Fruit fly (Drosophila melanogaster): ENCODE results near the gene norpA.

Gene norpA

DNA sequence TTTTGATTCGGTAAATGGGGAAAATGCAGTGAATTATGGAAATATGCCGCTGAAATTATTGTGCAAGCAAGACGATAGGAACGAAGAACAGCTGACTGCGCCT is 444 bp upstream of the norpA start, which contains the start of gene mRpL33:
mRpL33 (minus strand) TSS at position 101 of the 103 bp plus-strand sequence.
- TF ChIP-seq hbn (GFP tag; IDR thresholded peaks at IDR 0.05; ENCODE audit: partially characterized antibody) (no peak), Pdp1 (GFP tag; optimal IDR thresholded peaks at IDR 0.05) (peak in 1 of 2 experiments; percentile 45), MBD-R2 (GFP tag; IDR thresholded peaks at IDR 0.05) (peak; percentile 25; the same call in 1 of the 2 replicates)

DNA sequence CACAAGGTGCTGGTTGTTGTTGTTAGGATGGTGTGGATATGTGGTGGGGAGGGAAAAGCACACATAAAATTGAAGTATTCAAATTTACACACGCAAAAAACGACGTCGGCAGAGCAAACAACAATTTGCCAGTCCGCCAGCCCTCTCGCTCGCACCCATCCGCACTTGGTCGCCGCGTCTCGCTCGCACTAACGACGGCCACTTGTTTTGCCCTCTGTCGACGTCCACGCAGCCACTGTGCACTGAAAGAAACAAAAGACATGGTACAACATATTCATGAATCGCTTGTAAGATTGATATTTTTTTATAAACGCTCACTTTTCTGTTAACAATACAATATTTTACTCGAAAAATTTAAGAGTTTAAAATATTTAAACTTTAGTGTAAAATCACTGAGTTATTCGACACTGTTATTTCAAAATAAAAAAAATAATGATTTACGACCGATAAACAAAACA is 1.5 kb downstream of the norpA start:
- TF ChIP-seq cg (GFP tag; optimal IDR thresholded peaks at IDR 0.05), result no peak
- no peak for TF ChIP-seq MESR4 (GFP tag; optimal IDR thresholded peaks at IDR 0.05)
- peak; percentile 3 for TF ChIP-seq pum (GFP tag; optimal IDR thresholded peaks at IDR 0.05)
- no peak for TF ChIP-seq CG17612 (GFP tag; IDR thresholded peaks at IDR 0.05)
- no peak for TF ChIP-seq p53 (GFP tag; optimal IDR thresholded peaks at IDR 0.05)
- no peak for TF ChIP-seq pan (optimal IDR thresholded peaks at IDR 0.05)
- peak in 1 of 2 experiments; percentile 51 for TF ChIP-seq pan (GFP tag; optimal IDR thresholded peaks at IDR 0.05 in 1 of 2, IDR thresholded peaks at IDR 0.05 in 1 of 2)
- TF ChIP-seq lab (GFP tag; optimal IDR thresholded peaks at IDR 0.05), result peak; percentile 79
- peak; percentile 49; the same call in 2 of the 3 replicates for TF ChIP-seq CG17361 (GFP tag; IDR thresholded peaks at IDR 0.05)
- TF ChIP-seq CG2678 (tag; optimal IDR thresholded peaks at IDR 0.05), result peak; percentile 81
- TF ChIP-seq HLHmδ (GFP tag; optimal IDR thresholded peaks at IDR 0.05), result no peak
- TF ChIP-seq tna (GFP tag; IDR thresholded peaks at IDR 0.05; ENCODE audit: partially characterized antibody), result no peak
- peak; percentile 83 for TF ChIP-seq gem (tag; optimal IDR thresholded peaks at IDR 0.05)
- peak; percentile 52 for TF ChIP-seq tin (GFP tag; optimal IDR thresholded peaks at IDR 0.05)
- peak; percentile 69; the same call in 2 of the 3 replicates for TF ChIP-seq CG11695 (GFP tag; IDR thresholded peaks at IDR 0.05)
- TF ChIP-seq maf-S (GFP tag; optimal IDR thresholded peaks at IDR 0.05), result peak; percentile 21
- peak; percentile 30; the same call in 1 of the 3 replicates for TF ChIP-seq otp (GFP tag; IDR thresholded peaks at IDR 0.05)
- no peak for TF ChIP-seq CG17802 (tag; optimal IDR thresholded peaks at IDR 0.05)
- TF ChIP-seq Drgx (GFP tag; IDR thresholded peaks at IDR 0.05), result peak; percentile 69
- TF ChIP-seq CG33213 (GFP tag; optimal IDR thresholded peaks at IDR 0.05), result no peak
- TF ChIP-seq CG12104 (GFP tag; optimal IDR thresholded peaks at IDR 0.05), result peak; percentile 33
- TF ChIP-seq Ravus (GFP tag; IDR thresholded peaks at IDR 0.05), result no peak
- TF ChIP-seq Meics (GFP tag; optimal IDR thresholded peaks at IDR 0.05), result peak; percentile 83
- TF ChIP-seq CG9215 (GFP tag; IDR thresholded peaks at IDR 0.05), result peak; percentile 41; the same call in 1 of the 2 replicates
- TF ChIP-seq CHES-1-like (GFP tag; optimal IDR thresholded peaks at IDR 0.05), result peak; percentile 31
- TF ChIP-seq Ets65A (GFP tag), result peak; percentile 93
- TF ChIP-seq Max (GFP tag; optimal IDR thresholded peaks at IDR 0.05), result peak; percentile 16
- no peak for TF ChIP-seq NC2β (GFP tag; optimal IDR thresholded peaks at IDR 0.05)
- no peak for TF ChIP-seq hkb (optimal IDR thresholded peaks at IDR 0.05)
- peak; percentile 43 for TF ChIP-seq hkb (GFP tag; IDR thresholded peaks at IDR 0.05)
- TF ChIP-seq CG7357 (GFP tag; IDR thresholded peaks at IDR 0.05), result 0 out of 3 replicates have a peak, but pooled peaks have one; percentile 25
- TF ChIP-seq CG30403 (GFP tag; optimal IDR thresholded peaks at IDR 0.05), result peak; percentile 80
- no peak for TF ChIP-seq Awh (GFP tag; IDR thresholded peaks at IDR 0.05)
- peak; percentile 68 for TF ChIP-seq CG12659 (GFP tag; optimal IDR thresholded peaks at IDR 0.05)
- peak; percentile 64 for TF ChIP-seq Nf-YC (tag; optimal IDR thresholded peaks at IDR 0.05)
- TF ChIP-seq Rfx (GFP tag; IDR thresholded peaks at IDR 0.05), result peak; percentile 78
- no peak for TF ChIP-seq gt (GFP tag; IDR thresholded peaks at IDR 0.05)
- TF ChIP-seq Dfd (GFP tag; optimal IDR thresholded peaks at IDR 0.05), result no peak
- peak; percentile 27 for TF ChIP-seq slp2 (GFP tag; optimal IDR thresholded peaks at IDR 0.05)
- TF ChIP-seq CG10366 (GFP tag; IDR thresholded peaks at IDR 0.05), result no peak; the same call in 1 of the 2 replicates
- no peak for TF ChIP-seq run (tag; optimal IDR thresholded peaks at IDR 0.05)
- no peak for TF ChIP-seq CG4282 (GFP tag; optimal IDR thresholded peaks at IDR 0.05)
- TF ChIP-seq CrebB (tag; optimal IDR thresholded peaks at IDR 0.05), result no peak
- peak; percentile 63; the same call in 1 of the 3 replicates for TF ChIP-seq CG34422 (GFP tag; IDR thresholded peaks at IDR 0.05)
- TF ChIP-seq crol (GFP tag; IDR thresholded peaks at IDR 0.05), result no peak
- TF ChIP-seq CG14014 (GFP tag; IDR thresholded peaks at IDR 0.05), result peak; percentile 61
- peak; percentile 64 for TF ChIP-seq Xbp1 (GFP tag; optimal IDR thresholded peaks at IDR 0.05)
- peak; percentile 61 for TF ChIP-seq CG17359 (tag; optimal IDR thresholded peaks at IDR 0.05)

Data from whole organism, embryonic.